Fruit fly (Drosophila melanogaster): ENCODE results near the gene CG8475.
A peak's percentile ranks its signal among the peaks of the same experiment; 100 is the strongest.

Gene CG8475

dm6 chr2L:8215259-8215929 lies 18.7 kb upstream of the CG8475 start, which contains the start of gene CG8349:
CG8349 (plus strand) TSS chr2L:8215915.
- TF ChIP-seq topi (GFP tag; optimal IDR thresholded peaks at IDR 0.05) = no peak
- TF ChIP-seq CG6276 (GFP tag; optimal IDR thresholded peaks at IDR 0.05) = no peak
- no peak for TF ChIP-seq CG3919 (GFP tag; optimal IDR thresholded peaks at IDR 0.05)
- TF ChIP-seq spab (GFP tag; optimal IDR thresholded peaks at IDR 0.05) = no peak
- no peak for TF ChIP-seq CG8319 (GFP tag; optimal IDR thresholded peaks at IDR 0.05)
- TF ChIP-seq dsx (GFP tag; optimal IDR thresholded peaks at IDR 0.05; ENCODE audit: poor library complexity, severe bottlenecking) = no peak
- no peak for TF ChIP-seq eg (GFP tag; IDR thresholded peaks at IDR 0.05)

dm6 chr2L:8213987-8214386 lies 17.3 kb upstream of the CG8475 start, which contains the start of gene CG8353:
CG8353 (plus strand) TSS chr2L:8214045.
- TF ChIP-seq fkh (GFP tag; optimal IDR thresholded peaks at IDR 0.05) (peak; percentile 67), CG15336 (GFP tag; IDR thresholded peaks at IDR 0.05) (0 out of 2 replicates have a peak, but pooled peaks have one; percentile 21), Sox14 (GFP tag; optimal IDR thresholded peaks at IDR 0.05) (no peak)

dm6 chr2L:8212666-8213270 lies 16.1 kb upstream of the CG8475 start, which contains the start of the genes CG8372 and CG8360:
CG8372 (minus strand) TSS chr2L:8212902.
CG8360 (plus strand) TSS chr2L:8212959.
- TF ChIP-seq Hr39 (GFP tag; optimal IDR thresholded peaks at IDR 0.05) = peak; percentile 100
- TF ChIP-seq Blimp-1 (GFP tag; optimal IDR thresholded peaks at IDR 0.05) = peak; percentile 96
- peak; percentile 99 for TF ChIP-seq CG8632 (GFP tag; optimal IDR thresholded peaks at IDR 0.05)
- peak; percentile 100 for TF ChIP-seq CG3919 (GFP tag; optimal IDR thresholded peaks at IDR 0.05)
- peak; percentile 99 for TF ChIP-seq achi (GFP tag; optimal IDR thresholded peaks at IDR 0.05)
- TF ChIP-seq CG6163 (GFP tag; IDR thresholded peaks at IDR 0.05) = peak; percentile 100
- peak; percentile 99 for TF ChIP-seq Eip75B (GFP tag; optimal IDR thresholded peaks at IDR 0.05)
- peak; percentile 99 for TF ChIP-seq CG15336 (GFP tag; IDR thresholded peaks at IDR 0.05)
- peak; percentile 99 for TF ChIP-seq CG34406 (GFP tag; optimal IDR thresholded peaks at IDR 0.05)
- peak; percentile 98 for TF ChIP-seq CG6808 (GFP tag; optimal IDR thresholded peaks at IDR 0.05)
- TF ChIP-seq CG32006 (GFP tag; optimal IDR thresholded peaks at IDR 0.05) = peak; percentile 99
- TF ChIP-seq dsx (GFP tag; optimal IDR thresholded peaks at IDR 0.05; ENCODE audit: poor library complexity, severe bottlenecking) = peak; percentile 97
- TF ChIP-seq CG6854 (GFP tag; optimal IDR thresholded peaks at IDR 0.05) = peak; percentile 99
- TF ChIP-seq Gug (GFP tag; IDR thresholded peaks at IDR 0.05) = peak; percentile 99
- peak; percentile 98 for TF ChIP-seq fkh (GFP tag; optimal IDR thresholded peaks at IDR 0.05)
- peak; percentile 99 for TF ChIP-seq CG11294 (GFP tag; IDR thresholded peaks at IDR 0.05)
- peak; percentile 98 for TF ChIP-seq CG1621 (tag; optimal IDR thresholded peaks at IDR 0.05)
- TF ChIP-seq CG10669 (GFP tag; optimal IDR thresholded peaks at IDR 0.05) = peak; percentile 99
- TF ChIP-seq vri (GFP tag; optimal IDR thresholded peaks at IDR 0.05) = peak; percentile 99
- peak; percentile 99 for TF ChIP-seq CG7368 (GFP tag; optimal IDR thresholded peaks at IDR 0.05)
- peak; percentile 98 for TF ChIP-seq Lpt (GFP tag; optimal IDR thresholded peaks at IDR 0.05)
- peak; percentile 99 for TF ChIP-seq Met (GFP tag; optimal IDR thresholded peaks at IDR 0.05)
- peak; percentile 100 for TF ChIP-seq OdsH (GFP tag; optimal IDR thresholded peaks at IDR 0.05)
- TF ChIP-seq topi (GFP tag; optimal IDR thresholded peaks at IDR 0.05) = peak; percentile 99
- TF ChIP-seq eg (GFP tag; IDR thresholded peaks at IDR 0.05) = peak; percentile 99
- peak; percentile 100 for TF ChIP-seq Hr4 (GFP tag; optimal IDR thresholded peaks at IDR 0.05)
- TF ChIP-seq Eip93F (GFP tag; optimal IDR thresholded peaks at IDR 0.05) = peak; percentile 99
- peak; percentile 99 for TF ChIP-seq CG11762 (GFP tag; optimal IDR thresholded peaks at IDR 0.05; ENCODE audit: insufficient read depth)
- peak; percentile 99 for TF ChIP-seq Ets96B (tag; optimal IDR thresholded peaks at IDR 0.05)
- TF ChIP-seq CG9139 (GFP tag; optimal IDR thresholded peaks at IDR 0.05) = peak; percentile 98
- peak; percentile 100 for TF ChIP-seq CG10631 (GFP tag; optimal IDR thresholded peaks at IDR 0.05)
- TF ChIP-seq cyc (GFP tag; optimal IDR thresholded peaks at IDR 0.05) = peak; percentile 99
- peak; percentile 99 for TF ChIP-seq Ets21C (GFP tag; optimal IDR thresholded peaks at IDR 0.05)
- TF ChIP-seq fd59A (GFP tag; optimal IDR thresholded peaks at IDR 0.05) = peak; percentile 99
- peak; percentile 98 for TF ChIP-seq fd85E (GFP tag; optimal IDR thresholded peaks at IDR 0.05)
- peak; percentile 99 for TF ChIP-seq net (GFP tag; optimal IDR thresholded peaks at IDR 0.05)
- TF ChIP-seq CG4318 (GFP tag; optimal IDR thresholded peaks at IDR 0.05) = peak; percentile 98
- TF ChIP-seq CG11902 (GFP tag; optimal IDR thresholded peaks at IDR 0.05) = peak; percentile 99
- peak; percentile 100 for TF ChIP-seq lz (GFP tag; optimal IDR thresholded peaks at IDR 0.05)
- peak; percentile 100 for TF ChIP-seq Sox102F (GFP tag; optimal IDR thresholded peaks at IDR 0.05)
- TF ChIP-seq svp (GFP tag) = peak; percentile 100

Data from whole organism, prepupa.